Fruit fly (Drosophila melanogaster) whole organism, prepupa: Measurements from ENCODE around the gene Scgbeta.
A peak's percentile ranks its signal among the peaks of the same experiment; 100 is the strongest.

ENCODE experiments used
- CG10631 ChIP-seq: fragments of 200-800 bp; sonication (Bioruptor generic); optimal IDR thresholded peaks from 2 replicates; lab custom pipeline; 2016; ENCODE audit warnings: missing biosample characterization, missing genetic modification characterization
- CG10669 ChIP-seq: fragments of 200-800 bp; sonication (Bioruptor generic); optimal IDR thresholded peaks from 3 replicates; lab custom pipeline; 2018; ENCODE audit warnings: missing biosample characterization, mild to moderate bottlenecking, missing genetic modification characterization, moderate library complexity
- CG11902 ChIP-seq: fragments of 200-800 bp; sonication (Bioruptor generic); optimal IDR thresholded peaks from 3 replicates; lab custom pipeline; 2016; ENCODE audit warnings: missing biosample characterization, missing genetic modification characterization
- CG15336 ChIP-seq: fragments of 200-800 bp; sonication (Bioruptor generic); IDR thresholded peaks from 2 replicates; pipeline ENCODE4 v1.3.6; 2022; ENCODE audit warnings: missing biosample characterization, missing genetic modification characterization
- CG1621 ChIP-seq: fragments of 200-800 bp; sonication (Bioruptor generic); optimal IDR thresholded peaks from 3 replicates; lab custom pipeline; 2018; ENCODE audit warnings: missing biosample characterization, mild to moderate bottlenecking, missing genetic modification characterization
- CG16779 ChIP-seq: fragments of 200-800 bp; sonication (Bioruptor generic); optimal IDR thresholded peaks from 3 replicates; lab custom pipeline; 2017; ENCODE audit warnings: missing biosample characterization, mild to moderate bottlenecking, missing genetic modification characterization
- CG3032 ChIP-seq: fragments of 200-800 bp; optimal IDR thresholded peaks from 2 replicates; lab custom pipeline; 2019; ENCODE audit warnings: missing biosample characterization, mild to moderate bottlenecking, missing genetic modification characterization, moderate library complexity
- CG31627 ChIP-seq: fragments of 200-800 bp; sonication (Bioruptor generic); optimal IDR thresholded peaks from 3 replicates; lab custom pipeline; 2016; ENCODE audit warnings: missing biosample characterization, missing genetic modification characterization
- CG32006 ChIP-seq: fragments of 200-800 bp; sonication (Bioruptor generic); optimal IDR thresholded peaks from 3 replicates; lab custom pipeline; 2017; ENCODE audit warnings: missing biosample characterization, mild to moderate bottlenecking, missing genetic modification characterization
- CG34406 ChIP-seq: fragments of 200-800 bp; sonication (Bioruptor generic); optimal IDR thresholded peaks from 3 replicates; lab custom pipeline; 2016; ENCODE audit warnings: missing biosample characterization, missing genetic modification characterization
- CG3919 ChIP-seq: fragments of 200-800 bp; sonication (Bioruptor generic); optimal IDR thresholded peaks from 3 replicates; lab custom pipeline; 2016; ENCODE audit warnings: missing biosample characterization, missing genetic modification characterization
- CG6163 ChIP-seq: fragments of 200-800 bp; sonication (Bioruptor generic); IDR thresholded peaks from 3 replicates; pipeline ENCODE4 v1.3.6; 2022; ENCODE audit warnings: missing biosample characterization, missing genetic modification characterization
- CG6792 ChIP-seq: fragments of 200-800 bp; sonication (Bioruptor generic); optimal IDR thresholded peaks from 3 replicates; lab custom pipeline; 2016; ENCODE audit warnings: missing biosample characterization, missing genetic modification characterization
- CG6854 ChIP-seq: fragments of 200-800 bp; sonication (Bioruptor generic); optimal IDR thresholded peaks from 2 replicates; lab custom pipeline; 2017; ENCODE audit warnings: missing biosample characterization, mild to moderate bottlenecking, missing genetic modification characterization
- CG7368 ChIP-seq: fragments of 200-800 bp; sonication (Bioruptor generic); optimal IDR thresholded peaks from 3 replicates; lab custom pipeline; 2016; ENCODE audit warnings: missing biosample characterization, missing genetic modification characterization
- CG8119 ChIP-seq: fragments of 200-800 bp; sonication (Bioruptor generic); IDR thresholded peaks from 3 replicates; pipeline ENCODE4 v1.3.6; 2022; ENCODE audit warnings: missing biosample characterization, missing genetic modification characterization
- CG8319 ChIP-seq: fragments of 200-800 bp; sonication (Bioruptor generic); optimal IDR thresholded peaks from 3 replicates; lab custom pipeline; 2016; ENCODE audit warnings: missing biosample characterization, missing genetic modification characterization
- CG8632 ChIP-seq: fragments of 200-800 bp; sonication (Bioruptor generic); optimal IDR thresholded peaks from 3 replicates; lab custom pipeline; 2016; ENCODE audit warnings: missing biosample characterization, missing genetic modification characterization
- Eip75B ChIP-seq: fragments of 200-800 bp; sonication (Bioruptor generic); optimal IDR thresholded peaks from 3 replicates; lab custom pipeline; 2016; ENCODE audit warnings: missing biosample characterization, missing genetic modification characterization
- Eip78C ChIP-seq: fragments of 200-800 bp; sonication (Bioruptor generic); peaks from one replicate; lab custom pipeline; 2016; ENCODE audit warnings: missing biosample characterization, missing genetic modification characterization
- Ets21C ChIP-seq: fragments of 200-800 bp; sonication (Bioruptor generic); optimal IDR thresholded peaks from 3 replicates; lab custom pipeline; 2016; ENCODE audit warnings: missing biosample characterization, missing genetic modification characterization
- Ets96B ChIP-seq: fragments of 200-800 bp; optimal IDR thresholded peaks from 2 replicates; lab custom pipeline; 2019; ENCODE audit warnings: missing biosample characterization, mild to moderate bottlenecking, missing genetic modification characterization, moderate library complexity
- Gug ChIP-seq: fragments of 200-800 bp; sonication (Bioruptor generic); IDR thresholded peaks from 2 replicates; pipeline ENCODE4 v1.3.6; 2022; ENCODE audit warnings: missing biosample characterization, missing genetic modification characterization
- Hr38 ChIP-seq: sonication (Bioruptor generic); optimal IDR thresholded peaks from 2 replicates; lab custom pipeline; 2016; ENCODE audit warnings: missing biosample characterization, missing genetic modification characterization
- Lpt ChIP-seq: fragments of 200-800 bp; sonication (Bioruptor generic); optimal IDR thresholded peaks from 3 replicates; lab custom pipeline; 2016; ENCODE audit warnings: missing biosample characterization, missing genetic modification characterization
- Met ChIP-seq: fragments of 200-800 bp; sonication (Bioruptor generic); optimal IDR thresholded peaks from 3 replicates; lab custom pipeline; 2016; ENCODE audit warnings: missing biosample characterization, missing genetic modification characterization
- OdsH ChIP-seq: fragments of 200-800 bp; sonication (Bioruptor generic); optimal IDR thresholded peaks from 3 replicates; lab custom pipeline; 2016; ENCODE audit warnings: missing biosample characterization, missing genetic modification characterization
- Smox ChIP-seq: fragments of 200-800 bp; sonication (Bioruptor generic); optimal IDR thresholded peaks from 3 replicates; lab custom pipeline; 2016; ENCODE audit warnings: missing biosample characterization, missing genetic modification characterization
- Sox102F ChIP-seq: fragments of 200-800 bp; sonication (Bioruptor generic); optimal IDR thresholded peaks from 2 replicates; lab custom pipeline; 2016; ENCODE audit warnings: missing biosample characterization, mild to moderate bottlenecking, missing genetic modification characterization
- Sox14 ChIP-seq: fragments of 200-800 bp; sonication (Bioruptor generic); optimal IDR thresholded peaks from 3 replicates; lab custom pipeline; 2016; ENCODE audit warnings: missing biosample characterization, missing genetic modification characterization
- achi ChIP-seq: fragments of 200-800 bp; sonication (Bioruptor generic); optimal IDR thresholded peaks from 3 replicates; lab custom pipeline; 2016; ENCODE audit warnings: missing biosample characterization, missing genetic modification characterization
- cyc ChIP-seq: fragments of 200-800 bp; sonication (Bioruptor generic); optimal IDR thresholded peaks from 3 replicates; lab custom pipeline; 2016; ENCODE audit warnings: missing biosample characterization, missing genetic modification characterization
- dsx ChIP-seq: fragments of 200-800 bp; optimal IDR thresholded peaks from 3 replicates; lab custom pipeline; 2019; ENCODE audit warnings: missing biosample characterization, mild to moderate bottlenecking, missing genetic modification characterization, moderate library complexity; ENCODE audit not compliant: poor library complexity, severe bottlenecking
- eg ChIP-seq: fragments of 200-800 bp; sonication (Bioruptor generic); IDR thresholded peaks from 3 replicates; pipeline ENCODE4 v1.3.6; 2022; ENCODE audit warnings: missing biosample characterization, missing genetic modification characterization
- esn ChIP-seq: fragments of 200-800 bp; sonication (Bioruptor generic); optimal IDR thresholded peaks from 2 replicates; lab custom pipeline; 2016; ENCODE audit warnings: missing biosample characterization, mild to moderate bottlenecking, missing genetic modification characterization, moderate library complexity
- fd59A ChIP-seq: fragments of 200-800 bp; sonication (Bioruptor generic); optimal IDR thresholded peaks from 2 replicates; lab custom pipeline; 2017; ENCODE audit warnings: missing biosample characterization, mild to moderate bottlenecking, missing genetic modification characterization, missing genetic modification reagents
- lz ChIP-seq: fragments of 200-800 bp; sonication (Bioruptor generic); optimal IDR thresholded peaks from 3 replicates; lab custom pipeline; 2016; ENCODE audit warnings: missing biosample characterization, missing genetic modification characterization
- spab ChIP-seq: fragments of 200-800 bp; sonication (Bioruptor generic); optimal IDR thresholded peaks from 2 replicates; lab custom pipeline; 2017; ENCODE audit warnings: missing biosample characterization, mild to moderate bottlenecking, missing genetic modification characterization, missing genetic modification reagents
- svp ChIP-seq: fragments of 200-800 bp; sonication (Bioruptor generic); peaks from one replicate; lab custom pipeline; 2016; ENCODE audit warnings: missing biosample characterization, missing genetic modification characterization
- topi ChIP-seq: fragments of 200-800 bp; sonication (Bioruptor generic); optimal IDR thresholded peaks from 3 replicates; lab custom pipeline; 2016; ENCODE audit warnings: missing biosample characterization, missing genetic modification characterization

Scgbeta gene

dm6 chr3R:12439039-12439400, 16.8 kb upstream of the Scgbeta start, which contains the start of the genes CG17207 and CG46427:
Gene CG17207, minus strand, starts transcription at chr3R:12439139.
Gene CG46427, minus strand, starts transcription at chr3R:12439139.
- TF ChIP-seq CG32006 (no peak), CG6792 (no peak), CG16779 (tag; lab: Kevin White, UChicago) (no peak), CG8319 (GFP tag; lab: Kevin White, UChicago) (no peak), Ets96B (tag; lab: Kevin White, UChicago) (no peak), Sox102F (GFP tag; lab: Kevin White, UChicago) (no peak), CG7368 (GFP tag; lab: Kevin White, UChicago) (no peak), spab (GFP tag; lab: Kevin White, UChicago) (no peak), CG3032 (no peak), Sox14 (GFP tag; lab: Kevin White, UChicago) (no peak)
- TF ChIP-seq, all 60 proteins: peak for 0

dm6 chr3R:12435948-12436347, 13.7 kb upstream of the Scgbeta start, which contains the start of gene Desat2:
Gene Desat2, plus strand, starts transcription at chr3R:12436248.
- no peak for TF ChIP-seq svp (GFP tag; lab: Kevin White, UChicago)
- no peak for TF ChIP-seq OdsH (GFP tag; lab: Kevin White, UChicago)
- TF ChIP-seq CG6854: no peak
- TF ChIP-seq CG15336 (GFP tag; lab: Robert Waterston, UW): no peak
- TF ChIP-seq CG10631 (GFP tag; lab: Kevin White, UChicago): no peak
- TF ChIP-seq Gug (GFP tag; lab: Robert Waterston, UW): no peak
- TF ChIP-seq CG1621 (tag; lab: Kevin White, UChicago): no peak

dm6 chr3R:12433764-12434163, 11.5 kb upstream of the Scgbeta start, which contains the start of the genes Aos1 and Srlp:
Gene Aos1, minus strand, starts transcription at chr3R:12433822.
Gene Srlp, plus strand, starts transcription at chr3R:12434098.
- no peak for TF ChIP-seq CG15336 (GFP tag; lab: Robert Waterston, UW)
- TF ChIP-seq eg (GFP tag; lab: Robert Waterston, UW): no peak
- peak; percentile 2 for TF ChIP-seq lz
- TF ChIP-seq CG6854: no peak
- TF ChIP-seq spab (GFP tag; lab: Kevin White, UChicago): no peak
- peak; percentile 10 for TF ChIP-seq CG8319 (GFP tag; lab: Kevin White, UChicago)
- TF ChIP-seq Eip75B (GFP tag; lab: Kevin White, UChicago): no peak
- peak; percentile 35 for TF ChIP-seq Ets96B (tag; lab: Kevin White, UChicago)
- no peak for TF ChIP-seq Met
- no peak for TF ChIP-seq Hr38
- TF ChIP-seq Sox14 (GFP tag; lab: Kevin White, UChicago): peak; percentile 52
- TF ChIP-seq CG31627: no peak
- no peak for TF ChIP-seq CG8632
- peak; percentile 45 for TF ChIP-seq dsx
- TF ChIP-seq Eip78C (GFP tag; lab: Kevin White, UChicago): peak; percentile 47
- no peak for TF ChIP-seq CG3919 (GFP tag; lab: Kevin White, UChicago)
- TF ChIP-seq CG6792: no peak
- no peak for TF ChIP-seq fd59A (GFP tag; lab: Kevin White, UChicago)
- no peak for TF ChIP-seq achi
- no peak for TF ChIP-seq CG11902 (GFP tag; lab: Kevin White, UChicago)
- peak; percentile 43 for TF ChIP-seq esn (GFP tag; lab: Kevin White, UChicago)
- no peak for TF ChIP-seq CG6163 (GFP tag; lab: Robert Waterston, UW)
- peak; percentile 14 for TF ChIP-seq topi (GFP tag; lab: Kevin White, UChicago)
- TF ChIP-seq OdsH (GFP tag; lab: Kevin White, UChicago): no peak
- peak; percentile 70 for TF ChIP-seq CG3032
- no peak for TF ChIP-seq Gug (GFP tag; lab: Robert Waterston, UW)
- TF ChIP-seq Lpt (GFP tag; lab: Kevin White, UChicago): peak; percentile 14
- TF ChIP-seq CG10669: no peak

- TF ChIP-seq esn (GFP tag; lab: Kevin White, UChicago) (peak; percentile 22), Ets96B (tag; lab: Kevin White, UChicago) (peak; percentile 33), CG6792 (no peak), CG31627 (peak; percentile 19), lz (peak; percentile 22), Gug (GFP tag; lab: Robert Waterston, UW) (0 out of 2 replicates have a peak, but pooled peaks have one; percentile 30), Smox (GFP tag; lab: Kevin White, UChicago) (no peak), CG34406 (peak; percentile 16), CG6163 (GFP tag; lab: Robert Waterston, UW) (peak; percentile 40; the same call in 1 of the 3 replicates), CG8119 (GFP tag; lab: Robert Waterston, UW) (no peak), Ets21C (no peak), Eip78C (GFP tag; lab: Kevin White, UChicago) (peak; percentile 77), topi (GFP tag; lab: Kevin White, UChicago) (peak; percentile 29), cyc (GFP tag; lab: Kevin White, UChicago) (peak; percentile 23), Sox14 (GFP tag; lab: Kevin White, UChicago) (peak; percentile 48), dsx (peak; percentile 18)
Measured at dm6 chr3R:12431030-12431489, 8.8 kb upstream of the Scgbeta start, which contains the start of gene Prosalpha2. Gene Prosalpha2, plus strand, starts transcription at chr3R:12431321.
